Worm (Caenorhabditis elegans) whole organism, L3 larva: Measurements from ENCODE around the gene R09E10.2.

Source experiments
- ceh-16 ChIP-seq: sonication (generic microtip); optimal IDR thresholded peaks from 2 replicates; lab custom pipeline; 2017; ENCODE audit warnings: missing biosample characterization, missing genetic modification characterization
- ceh-28 ChIP-seq: fragments of 150-350 bp; optimal IDR thresholded peaks from 2 replicates; lab custom pipeline; 2014; ENCODE audit warnings: missing biosample characterization, missing genetic modification reagents, missing genetic modification characterization
- ceh-9 ChIP-seq: sonication (generic microtip); optimal IDR thresholded peaks from 2 replicates; lab custom pipeline; 2018; ENCODE audit warnings: missing biosample characterization, missing genetic modification characterization
- daf-12 ChIP-seq: fragments of 150-350 bp; optimal IDR thresholded peaks from 2 replicates; lab custom pipeline; 2014; ENCODE audit warnings: missing biosample characterization, missing genetic modification reagents, missing genetic modification characterization
- egl-27 ChIP-seq: sonication (generic microtip); optimal IDR thresholded peaks from 4 replicates; lab custom pipeline; 2017; ENCODE audit warnings: missing biosample characterization, missing genetic modification reagents, missing genetic modification characterization
- egl-5 ChIP-seq: fragments of 150-350 bp; optimal IDR thresholded peaks from 2 replicates; lab custom pipeline; 2017; ENCODE audit warnings: missing biosample characterization, missing genetic modification reagents, missing genetic modification characterization, inconsistent platforms
- elt-1 ChIP-seq: fragments of 150-350 bp; optimal IDR thresholded peaks from 2 replicates; lab custom pipeline; 2014; ENCODE audit warnings: missing biosample characterization, missing genetic modification characterization
- elt-2 ChIP-seq: sonication (generic microtip); optimal IDR thresholded peaks from 2 replicates; lab custom pipeline; 2016; ENCODE audit warnings: missing genetic modification reagents, mild to moderate bottlenecking, missing genetic modification characterization, missing compliant biosample characterization
- elt-3 ChIP-seq, 3 experiments: fragments of 150-350 bp in 1 of 3; sonication (generic microtip) in 2 of 3; optimal IDR thresholded peaks; 2 replicates in 2 of 3; 4 replicates in 1 of 3; lab custom pipeline; 2014 to 2017; ENCODE audit warnings: missing biosample characterization in 3 of 3, missing genetic modification characterization in 3 of 3
- eor-1 ChIP-seq, 2 experiments: fragments of 150-350 bp; optimal IDR thresholded peaks; 2 replicates each; lab custom pipeline; 2014 to 2018; ENCODE audit warnings: missing biosample characterization in 2 of 2, missing genetic modification characterization in 2 of 2
- fkh-2 ChIP-seq: fragments of 150-350 bp; optimal IDR thresholded peaks from 2 replicates; lab custom pipeline; 2014; ENCODE audit warnings: missing biosample characterization, missing genetic modification reagents, missing genetic modification characterization
- fos-1 ChIP-seq: fragments of 150-350 bp; optimal IDR thresholded peaks from 2 replicates; lab custom pipeline; 2014; ENCODE audit warnings: missing biosample characterization, missing genetic modification characterization
- hmg-11 ChIP-seq: sonication (generic microtip); optimal IDR thresholded peaks from 2 replicates; lab custom pipeline; 2016; ENCODE audit warnings: missing genetic modification characterization, missing compliant biosample characterization
- jun-1 ChIP-seq: fragments of 150-350 bp; optimal IDR thresholded peaks from 2 replicates; lab custom pipeline; 2014; ENCODE audit warnings: missing biosample characterization, missing genetic modification reagents, missing genetic modification characterization
- lin-39 ChIP-seq: fragments of 150-350 bp; optimal IDR thresholded peaks from 2 replicates; lab custom pipeline; 2018; ENCODE audit warnings: missing biosample characterization, missing genetic modification reagents, missing genetic modification characterization
- lsy-12 ChIP-seq: sonication (generic microtip); optimal IDR thresholded peaks from 2 replicates; lab custom pipeline; 2016; ENCODE audit warnings: mild to moderate bottlenecking, missing genetic modification characterization, missing compliant biosample characterization
- mdl-1 ChIP-seq: fragments of 150-350 bp; optimal IDR thresholded peaks from 2 replicates; lab custom pipeline; 2014; ENCODE audit warnings: missing biosample characterization, missing genetic modification characterization
- mml-1 ChIP-seq: fragments of 150-350 bp; sonication (generic microtip); optimal IDR thresholded peaks from 3 replicates; lab custom pipeline; 2014; ENCODE audit warnings: missing biosample characterization, missing genetic modification characterization
- nhr-11 ChIP-seq: fragments of 150-350 bp; optimal IDR thresholded peaks from 2 replicates; lab custom pipeline; 2014; ENCODE audit warnings: missing biosample characterization, missing genetic modification characterization
- nhr-23 ChIP-seq: fragments of 150-350 bp; optimal IDR thresholded peaks from 2 replicates; lab custom pipeline; 2014; ENCODE audit warnings: missing biosample characterization, missing genetic modification reagents, missing genetic modification characterization
- nhr-237 ChIP-seq: fragments of 150-350 bp; optimal IDR thresholded peaks from 2 replicates; lab custom pipeline; 2014; ENCODE audit warnings: missing biosample characterization, missing genetic modification characterization
- nhr-25 ChIP-seq: sonication (generic microtip); optimal IDR thresholded peaks from 2 replicates; lab custom pipeline; 2017; ENCODE audit warnings: missing biosample characterization, missing genetic modification characterization
- nhr-28 ChIP-seq: fragments of 150-350 bp; optimal IDR thresholded peaks from 2 replicates; lab custom pipeline; 2014; ENCODE audit warnings: missing biosample characterization, missing genetic modification characterization
- nhr-43 ChIP-seq: sonication (generic microtip); optimal IDR thresholded peaks from 2 replicates; lab custom pipeline; 2016; ENCODE audit warnings: mild to moderate bottlenecking, missing genetic modification characterization, missing compliant biosample characterization; ENCODE audit not compliant: poor library complexity, severe bottlenecking
- nhr-67 ChIP-seq: fragments of 150-350 bp; optimal IDR thresholded peaks from 2 replicates; lab custom pipeline; 2014; ENCODE audit warnings: missing biosample characterization, missing genetic modification characterization
- nhr-76 ChIP-seq: fragments of 150-350 bp; sonication (generic microtip); optimal IDR thresholded peaks from 5 replicates; lab custom pipeline; 2014; ENCODE audit warnings: missing biosample characterization, missing genetic modification characterization
- nhr-77 ChIP-seq: fragments of 150-350 bp; optimal IDR thresholded peaks from 2 replicates; lab custom pipeline; 2014; ENCODE audit warnings: missing biosample characterization, missing genetic modification characterization
- pha-4 ChIP-seq: fragments of 150-350 bp; optimal IDR thresholded peaks from 2 replicates; lab custom pipeline; 2014; ENCODE audit warnings: missing biosample characterization, missing genetic modification reagents, missing genetic modification characterization
- pqm-1 ChIP-seq: fragments of 150-350 bp; optimal IDR thresholded peaks from 2 replicates; lab custom pipeline; 2017; ENCODE audit warnings: missing biosample characterization, missing genetic modification characterization, inconsistent platforms
- skn-1 ChIP-seq: fragments of 150-350 bp; optimal IDR thresholded peaks from 2 replicates; lab custom pipeline; 2014; ENCODE audit warnings: missing biosample characterization, missing genetic modification characterization
- snpc-4 ChIP-seq: fragments of 150-350 bp; optimal IDR thresholded peaks from 2 replicates; lab custom pipeline; 2014; ENCODE audit warnings: missing biosample characterization, missing genetic modification characterization
- tbx-2 ChIP-seq: sonication (generic microtip); optimal IDR thresholded peaks from 2 replicates; lab custom pipeline; 2016; ENCODE audit warnings: mild to moderate bottlenecking, missing genetic modification characterization, missing compliant biosample characterization
- unc-39 ChIP-seq: sonication (generic microtip); optimal IDR thresholded peaks from 4 replicates; lab custom pipeline; 2017; ENCODE audit warnings: missing biosample characterization, missing genetic modification characterization
- unc-62 ChIP-seq: fragments of 150-350 bp; sonication (generic microtip); optimal IDR thresholded peaks from 4 replicates; lab custom pipeline; 2014; ENCODE audit warnings: missing biosample characterization, missing genetic modification reagents, missing genetic modification characterization

Gene R09E10.2

DNA sequence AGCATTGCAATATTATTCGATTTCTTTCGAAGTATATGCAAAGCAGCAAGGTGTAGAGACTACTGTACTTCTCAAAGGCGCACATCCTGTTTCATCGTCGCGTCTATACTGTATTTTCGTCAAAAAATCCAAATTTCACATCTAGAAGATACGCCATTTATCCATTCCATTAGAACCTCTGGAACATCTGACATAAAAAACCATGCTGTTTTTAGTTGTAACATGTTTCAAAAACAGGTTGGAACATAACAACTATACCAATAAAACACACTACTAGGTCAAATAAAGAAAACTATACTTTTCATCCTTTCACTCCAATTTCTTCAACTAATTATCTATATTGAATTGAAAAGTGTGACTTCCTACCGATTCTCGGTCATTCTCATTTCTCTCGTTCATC lies 42.2 kb upstream of the R09E10.2 start, which contains the start of gene ugt-59:
Gene ugt-59 (plus strand): TSS at position 301 of the 400 bp plus-strand sequence.
- TF ChIP-seq nhr-28 (tag; lab: Kevin White, UChicago) = no peak
- TF ChIP-seq nhr-76 = no peak
- no peak for TF ChIP-seq lin-39 (tag; lab: Kevin White, UChicago)
- no peak for TF ChIP-seq hmg-11 (tag; lab: Kevin White, UChicago)
- no peak for TF ChIP-seq egl-27 (tag; lab: Kevin White, UChicago)
- no peak for TF ChIP-seq jun-1 (tag; lab: Kevin White, UChicago)
- no peak for TF ChIP-seq fos-1 (tag; lab: Kevin White, UChicago)
- TF ChIP-seq nhr-11 (tag; lab: Kevin White, UChicago) = no peak
- no peak for TF ChIP-seq nhr-67 (tag; lab: Kevin White, UChicago)

DNA sequence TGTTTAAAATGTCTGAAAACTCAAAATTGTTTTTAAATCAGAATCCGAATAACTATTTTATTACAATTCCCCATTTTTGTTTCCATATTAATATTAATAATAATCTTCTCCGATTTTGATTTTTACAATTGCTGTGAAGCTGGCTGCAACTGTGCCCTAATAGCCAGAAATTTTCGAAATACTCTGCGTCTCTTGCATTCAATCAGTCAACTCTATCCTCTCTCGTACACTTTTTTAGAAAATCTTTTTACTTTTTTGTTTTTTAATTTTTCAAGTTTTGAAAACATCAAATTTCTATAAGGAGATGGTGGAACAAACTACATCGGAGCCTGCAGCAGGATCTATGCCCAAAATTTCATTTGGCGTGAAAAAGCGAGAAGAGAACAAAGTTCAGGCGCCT lies 39.7 kb upstream of the R09E10.2 start, which contains the start of gene gkow-1:
Gene gkow-1 (plus strand): TSS at position 301 of the 400 bp plus-strand sequence.
- no peak for TF ChIP-seq nhr-11 (tag; lab: Kevin White, UChicago)
- TF ChIP-seq unc-39 (tag; lab: Kevin White, UChicago) = no peak
- TF ChIP-seq pqm-1 (tag; lab: Kevin White, UChicago) = no peak
- TF ChIP-seq eor-1 (tag; optimal IDR thresholded peaks at IDR 0.05; lab: Kevin White, UChicago) = no peak
- TF ChIP-seq lin-39 (tag; lab: Kevin White, UChicago) = no peak
- no peak for TF ChIP-seq elt-1 (tag; lab: Kevin White, UChicago)
- TF ChIP-seq hmg-11 (tag; lab: Kevin White, UChicago) = no peak
- no peak for TF ChIP-seq egl-27 (tag; lab: Kevin White, UChicago)
- TF ChIP-seq fkh-2 (tag; lab: Kevin White, UChicago) = no peak
- no peak for TF ChIP-seq nhr-25 (tag; lab: Kevin White, UChicago)
- no peak for TF ChIP-seq nhr-237 (tag; lab: Kevin White, UChicago)
- TF ChIP-seq elt-2 (tag; lab: Kevin White, UChicago) = no peak
- TF ChIP-seq daf-12 (tag; lab: Kevin White, UChicago) = no peak
- TF ChIP-seq skn-1 (tag; lab: Kevin White, UChicago) = no peak
- no peak for TF ChIP-seq lsy-12 (tag; lab: Kevin White, UChicago)
- TF ChIP-seq unc-62 (GFP tag; lab: Kevin White, UChicago) = no peak

DNA sequence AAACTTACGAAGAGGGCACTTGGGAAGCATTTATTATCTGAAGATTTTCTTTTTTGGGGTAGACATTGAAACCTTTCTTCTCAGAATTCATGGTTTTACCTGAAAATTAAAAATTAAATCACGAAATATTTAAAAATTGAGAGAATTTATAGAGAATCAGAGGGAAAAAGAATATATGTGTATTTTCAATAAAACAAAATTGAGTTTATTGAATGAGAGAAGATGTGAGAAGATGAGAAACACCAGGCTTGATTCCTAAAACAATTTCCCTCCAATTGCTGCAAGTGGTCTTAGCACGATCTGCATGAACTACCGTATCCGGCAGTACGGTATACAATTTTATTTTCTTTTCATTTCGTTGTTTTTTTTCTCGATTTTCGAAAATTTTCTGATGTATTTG lies 39.0 kb upstream of the R09E10.2 start, which contains the start of gene R11A8.1:
Gene R11A8.1 (minus strand): TSS at position 101 of the 400 bp plus-strand sequence.
- TF ChIP-seq skn-1 (tag; lab: Kevin White, UChicago) (no peak), mml-1 (no peak), nhr-77 (no peak), unc-62 (GFP tag; lab: Kevin White, UChicago) (no peak)

DNA sequence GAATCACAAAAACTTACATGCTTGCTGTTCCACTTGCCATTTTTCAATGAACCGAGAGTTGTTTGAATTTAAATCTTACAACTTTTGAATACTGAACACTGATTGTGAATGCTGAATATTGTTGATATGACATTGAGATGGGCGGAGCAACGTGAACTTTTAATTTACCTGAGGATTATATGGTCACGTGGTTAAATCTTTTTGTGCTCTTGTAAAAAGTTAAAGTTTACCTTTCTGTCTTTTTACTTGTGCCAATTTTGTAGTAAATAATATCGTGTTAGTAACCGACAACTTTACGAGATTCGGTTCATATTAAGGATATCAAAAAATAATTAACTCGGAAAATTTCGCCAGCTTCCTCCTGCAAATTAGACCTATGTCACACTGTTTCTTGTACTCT lies 34.1 kb upstream of the R09E10.2 start, which contains the start of gene Y43C5B.2:
Gene Y43C5B.2 (minus strand): TSS at position 101 of the 400 bp plus-strand sequence.
- no peak for TF ChIP-seq daf-12 (tag; lab: Kevin White, UChicago)
- no peak for TF ChIP-seq tbx-2 (tag; lab: Kevin White, UChicago)
- no peak for TF ChIP-seq ceh-16
- TF ChIP-seq skn-1 (tag; lab: Kevin White, UChicago) = no peak
- no peak for TF ChIP-seq hmg-11 (tag; lab: Kevin White, UChicago)
- TF ChIP-seq fos-1 (tag; lab: Kevin White, UChicago) = no peak
- TF ChIP-seq egl-5 (tag; lab: Kevin White, UChicago) = no peak
- TF ChIP-seq elt-3 (tag; optimal IDR thresholded peaks at IDR 0.05; lab: Kevin White, UChicago) = no peak
- no peak for TF ChIP-seq nhr-28 (tag; lab: Kevin White, UChicago)
- no peak for TF ChIP-seq nhr-23 (tag; lab: Kevin White, UChicago)
- no peak for TF ChIP-seq nhr-43
- no peak for TF ChIP-seq eor-1 (tag; optimal IDR thresholded peaks at IDR 0.05; lab: Kevin White, UChicago)
- no peak for TF ChIP-seq egl-27 (tag; lab: Kevin White, UChicago)
- TF ChIP-seq elt-1 (tag; lab: Kevin White, UChicago) = no peak
- TF ChIP-seq mdl-1 (tag; lab: Kevin White, UChicago) = no peak
- no peak for TF ChIP-seq fkh-2 (tag; lab: Kevin White, UChicago)
- TF ChIP-seq, all 47 proteins: peak for 0

DNA sequence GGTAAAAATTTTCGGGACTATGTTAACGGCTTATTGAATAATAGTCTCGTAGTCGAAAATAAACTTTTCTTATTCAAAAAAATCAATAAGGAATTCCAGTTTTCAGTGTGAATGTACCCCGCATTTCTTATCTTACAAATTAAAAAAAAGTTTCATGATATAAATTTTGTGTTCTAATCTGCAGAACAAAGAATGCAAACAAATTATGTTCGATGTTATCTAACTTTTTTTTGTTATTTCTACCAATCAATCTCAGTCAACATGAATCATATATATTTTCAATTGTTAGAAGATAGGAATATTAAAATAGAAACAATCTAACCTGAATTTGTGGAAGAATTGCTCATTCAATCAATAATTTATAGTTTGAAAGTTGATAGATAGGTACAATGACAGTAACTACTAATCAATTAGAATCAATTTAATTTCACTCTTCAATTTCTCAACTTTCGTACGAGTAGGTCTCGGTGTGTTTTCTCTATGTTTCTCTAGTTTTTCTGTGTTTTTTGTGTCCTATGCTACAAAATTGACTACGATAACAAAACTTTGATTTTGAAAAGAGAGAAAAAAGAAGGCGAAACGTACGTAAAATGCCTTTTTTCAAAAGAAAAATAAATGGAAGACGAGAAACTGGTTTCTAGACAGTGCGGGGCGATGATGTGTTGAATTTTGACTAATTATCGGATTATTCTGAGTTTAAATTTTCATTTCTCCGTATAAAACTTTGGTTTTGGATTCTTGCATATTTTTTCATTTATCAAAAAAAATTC lies 32.0 kb upstream of the R09E10.2 start, which contains the start of the genes unc-43 and Y43C5B.3:
Gene unc-43 (minus strand): TSS at position 347 of the 770 bp plus-strand sequence.
Gene Y43C5B.3 (plus strand): TSS at position 720 of the 770 bp plus-strand sequence.
- TF ChIP-seq daf-12 (tag; lab: Kevin White, UChicago) (no peak), ceh-28 (tag; lab: Kevin White, UChicago) (no peak), snpc-4 (tag; lab: Kevin White, UChicago) (no peak), pqm-1 (tag; lab: Kevin White, UChicago) (peak; percentile 86), eor-1 (tag; optimal IDR thresholded peaks at IDR 0.05; lab: Kevin White, UChicago) (no peak), pha-4 (tag; lab: Kevin White, UChicago) (peak; percentile 66), nhr-77 (no peak), ceh-9 (tag; lab: Kevin White, UChicago) (no peak), elt-2 (tag; lab: Kevin White, UChicago) (peak; percentile 84)
- TF ChIP-seq, all 47 proteins: peak for 3
